Fruit fly (Drosophila melanogaster): ENCODE measurements around the gene Sf3b5.

Gene Sf3b5

dm6 chr3R:8984141-8984540 lies 31.0 kb downstream of the Sf3b5 start, which contains the start of gene RagA-B:
Gene RagA-B, minus strand, starts transcription at chr3R:8984315.
- peak; percentile 33 for TF ChIP-seq fkh (GFP tag; optimal IDR thresholded peaks at IDR 0.05)
- no peak for TF ChIP-seq Eip93F (GFP tag; optimal IDR thresholded peaks at IDR 0.05)
- TF ChIP-seq CG1621 (tag; optimal IDR thresholded peaks at IDR 0.05) = no peak

- TF ChIP-seq fkh (GFP tag; optimal IDR thresholded peaks at IDR 0.05) (peak; percentile 25), fd59A (GFP tag; optimal IDR thresholded peaks at IDR 0.05) (no peak), spab (GFP tag; optimal IDR thresholded peaks at IDR 0.05) (no peak), CG6792 (GFP tag; optimal IDR thresholded peaks at IDR 0.05) (no peak), acj6 (GFP tag; optimal IDR thresholded peaks at IDR 0.05) (no peak), CG6854 (GFP tag; optimal IDR thresholded peaks at IDR 0.05) (no peak), CG6276 (GFP tag; optimal IDR thresholded peaks at IDR 0.05) (no peak), Smox (GFP tag; optimal IDR thresholded peaks at IDR 0.05) (no peak)
Observed at dm6 chr3R:8981209-8981996, 33.7 kb downstream of the Sf3b5 start.

- TF ChIP-seq CG16779 (tag; optimal IDR thresholded peaks at IDR 0.05) (peak; percentile 34), Eip78C (GFP tag) (peak; percentile 43), CG6276 (GFP tag; optimal IDR thresholded peaks at IDR 0.05) (peak; percentile 20), CG3919 (GFP tag; optimal IDR thresholded peaks at IDR 0.05) (no peak), eg (GFP tag; IDR thresholded peaks at IDR 0.05) (peak; percentile 58; the same call in 2 of the 3 replicates), ss (GFP tag; optimal IDR thresholded peaks at IDR 0.05) (peak in 1 of 2 experiments; percentile 40), net (GFP tag; optimal IDR thresholded peaks at IDR 0.05) (no peak)
Observed at dm6 chr3R:8980776-8981165, 34.4 kb downstream of the Sf3b5 start, which contains the start of gene CAHbeta. Gene CAHbeta, plus strand, starts transcription at chr3R:8980860.

- TF ChIP-seq Met (GFP tag; optimal IDR thresholded peaks at IDR 0.05) (peak; percentile 9), Smox (GFP tag; optimal IDR thresholded peaks at IDR 0.05) (peak; percentile 9), Hr4 (GFP tag; optimal IDR thresholded peaks at IDR 0.05) (no peak), vri (GFP tag; optimal IDR thresholded peaks at IDR 0.05) (no peak), Eip93F (GFP tag; optimal IDR thresholded peaks at IDR 0.05) (no peak), Ets21C (GFP tag; optimal IDR thresholded peaks at IDR 0.05) (peak; percentile 26), CG10669 (GFP tag; optimal IDR thresholded peaks at IDR 0.05) (no peak), CG6808 (GFP tag; optimal IDR thresholded peaks at IDR 0.05) (peak; percentile 49), Ets96B (tag; optimal IDR thresholded peaks at IDR 0.05) (no peak), CG6792 (GFP tag; optimal IDR thresholded peaks at IDR 0.05) (no peak), CG15336 (GFP tag; IDR thresholded peaks at IDR 0.05) (peak; percentile 61), achi (GFP tag; optimal IDR thresholded peaks at IDR 0.05) (no peak), CG6163 (GFP tag; IDR thresholded peaks at IDR 0.05) (no peak), fd85E (GFP tag; optimal IDR thresholded peaks at IDR 0.05) (no peak), Lpt (GFP tag; optimal IDR thresholded peaks at IDR 0.05) (no peak), svp (GFP tag) (peak; percentile 85), lz (GFP tag; optimal IDR thresholded peaks at IDR 0.05) (no peak), dac (GFP tag; optimal IDR thresholded peaks at IDR 0.05) (peak; percentile 30), Eip78C (GFP tag) (peak; percentile 33), Sox14 (GFP tag; optimal IDR thresholded peaks at IDR 0.05) (no peak), OdsH (GFP tag; optimal IDR thresholded peaks at IDR 0.05) (peak; percentile 8), Eip75B (GFP tag; optimal IDR thresholded peaks at IDR 0.05) (no peak), CG8319 (GFP tag; optimal IDR thresholded peaks at IDR 0.05) (peak; percentile 64), esn (GFP tag; optimal IDR thresholded peaks at IDR 0.05) (peak; percentile 16), CG10631 (GFP tag; optimal IDR thresholded peaks at IDR 0.05) (no peak), CG9139 (GFP tag; optimal IDR thresholded peaks at IDR 0.05) (peak; percentile 14), CG31627 (GFP tag; optimal IDR thresholded peaks at IDR 0.05) (peak; percentile 38), salr (GFP tag; optimal IDR thresholded peaks at IDR 0.05) (no peak), ss (GFP tag; optimal IDR thresholded peaks at IDR 0.05) (peak; percentile 11 to 59), CG32006 (GFP tag; optimal IDR thresholded peaks at IDR 0.05) (no peak), pdm3 (GFP tag; optimal IDR thresholded peaks at IDR 0.05) (no peak)
Observed at dm6 chr3R:8979850-8980775, 35.0 kb downstream of the Sf3b5 start.
